Fruit fly (Drosophila melanogaster): ENCODE data around the gene CG15478.

CG15478 gene

dm6 chrX:7700239-7700793, 17.4 kb downstream of the CG15478 start (continued):
- peak; percentile 52 for TF ChIP-seq CG15696 (tag; optimal IDR thresholded peaks at IDR 0.05)
- peak; percentile 82 for TF ChIP-seq Myb (GFP tag; optimal IDR thresholded peaks at IDR 0.05)
- peak; percentile 74 for TF ChIP-seq Ssrp (tag; optimal IDR thresholded peaks at IDR 0.05)
- no peak for TF ChIP-seq Doc3 (GFP tag; IDR thresholded peaks at IDR 0.05; ENCODE audit: partially characterized antibody)
- TF ChIP-seq HLH3B (GFP tag; IDR thresholded peaks at IDR 0.05): peak; percentile 95
- TF ChIP-seq H15 (GFP tag; IDR thresholded peaks at IDR 0.05): peak; percentile 91
- no peak for TF ChIP-seq ac (GFP tag; optimal IDR thresholded peaks at IDR 0.05)
- no peak for TF ChIP-seq ato (GFP tag; IDR thresholded peaks at IDR 0.05; ENCODE audit: partially characterized antibody)
- peak; percentile 91 for TF ChIP-seq peb (GFP tag; IDR thresholded peaks at IDR 0.05)
- TF ChIP-seq gem (tag; optimal IDR thresholded peaks at IDR 0.05): peak; percentile 92
- TF ChIP-seq PHDP (tag; optimal IDR thresholded peaks at IDR 0.05): peak; percentile 93
- peak; percentile 95 for TF ChIP-seq dmrt99B (tag; optimal IDR thresholded peaks at IDR 0.05)
- TF ChIP-seq abd-A (tag; optimal IDR thresholded peaks at IDR 0.05): peak; percentile 36
- TF ChIP-seq CG2120 (GFP tag; optimal IDR thresholded peaks at IDR 0.05): peak; percentile 95
- TF ChIP-seq CG34224 (GFP tag; IDR thresholded peaks at IDR 0.05; ENCODE audit: partially characterized antibody): no peak
- TF ChIP-seq fd102C (GFP tag; optimal IDR thresholded peaks at IDR 0.05): no peak
- peak; percentile 84 for TF ChIP-seq CG17612 (GFP tag; IDR thresholded peaks at IDR 0.05)
- TF ChIP-seq CG12744 (GFP tag; optimal IDR thresholded peaks at IDR 0.05): peak; percentile 90
- TF ChIP-seq Fer1 (GFP tag; optimal IDR thresholded peaks at IDR 0.05): peak; percentile 91
- peak; percentile 56 for TF ChIP-seq CG6765 (GFP tag; optimal IDR thresholded peaks at IDR 0.05)
- TF ChIP-seq ab (GFP tag; optimal IDR thresholded peaks at IDR 0.05): peak; percentile 94
- TF ChIP-seq CG8089 (GFP tag; optimal IDR thresholded peaks at IDR 0.05): peak; percentile 86
- TF ChIP-seq CG7963 (GFP tag; IDR thresholded peaks at IDR 0.05; ENCODE audit: partially characterized antibody): no peak
- peak; percentile 23; the same call in 1 of the 2 replicates for TF ChIP-seq Dip2 (GFP tag; IDR thresholded peaks at IDR 0.05)
- peak; percentile 86 for TF ChIP-seq oc (tag; optimal IDR thresholded peaks at IDR 0.05)
- peak; percentile 14 for TF ChIP-seq gfzf (GFP tag; optimal IDR thresholded peaks at IDR 0.05)
- peak; percentile 79 for TF ChIP-seq pnt (GFP tag; optimal IDR thresholded peaks at IDR 0.05)
- TF ChIP-seq wek (GFP tag; optimal IDR thresholded peaks at IDR 0.05): peak; percentile 83
- peak; percentile 89 for TF ChIP-seq Abd-B (GFP tag; optimal IDR thresholded peaks at IDR 0.05)
- TF ChIP-seq Kr (GFP tag; optimal IDR thresholded peaks at IDR 0.05): no peak
- peak; percentile 34 for TF ChIP-seq MESR4 (GFP tag; optimal IDR thresholded peaks at IDR 0.05)
- TF ChIP-seq CG6272 (GFP tag; IDR thresholded peaks at IDR 0.05): peak; percentile 89
- TF ChIP-seq hth (optimal IDR thresholded peaks at IDR 0.05): no peak
- TF ChIP-seq CG1792 (GFP tag; optimal IDR thresholded peaks at IDR 0.05): peak; percentile 92
- TF ChIP-seq CG10147 (GFP tag; optimal IDR thresholded peaks at IDR 0.05): peak; percentile 83
- TF ChIP-seq croc (GFP tag; conservative IDR thresholded peaks at IDR 0.05): peak; percentile 87
- peak; percentile 94 for TF ChIP-seq CG14667 (GFP tag; IDR thresholded peaks at IDR 0.05)
- peak; percentile 78 for TF ChIP-seq CG34376 (GFP tag; optimal IDR thresholded peaks at IDR 0.05)
- peak; percentile 79 to 83 for TF ChIP-seq Pdp1 (GFP tag; optimal IDR thresholded peaks at IDR 0.05)
- peak; percentile 91 for TF ChIP-seq CG1024 (GFP tag; IDR thresholded peaks at IDR 0.05)
- peak; percentile 88 for TF ChIP-seq CG3281 (GFP tag; optimal IDR thresholded peaks at IDR 0.05)
- no peak for TF ChIP-seq Lpt (GFP tag; optimal IDR thresholded peaks at IDR 0.05)
- TF ChIP-seq kay (GFP tag; optimal IDR thresholded peaks at IDR 0.05): peak; percentile 48
- peak; percentile 92 for TF ChIP-seq pho (GFP tag; optimal IDR thresholded peaks at IDR 0.05)
- TF ChIP-seq ERR (GFP tag; optimal IDR thresholded peaks at IDR 0.05): peak; percentile 76
- peak; percentile 81 for TF ChIP-seq CG6813 (GFP tag; optimal IDR thresholded peaks at IDR 0.05)
- peak; percentile 31 for TF ChIP-seq bigmax (GFP tag; optimal IDR thresholded peaks at IDR 0.05)
- TF ChIP-seq jing (GFP tag; optimal IDR thresholded peaks at IDR 0.05): peak; percentile 89
- TF ChIP-seq CG1603 (tag; optimal IDR thresholded peaks at IDR 0.05): peak; percentile 97
- peak; percentile 68 for TF ChIP-seq Ets97D (GFP tag; optimal IDR thresholded peaks at IDR 0.05)

Data from whole organism, embryonic.